Worm (Caenorhabditis elegans): Measurements from ENCODE around the gene Y54G2A.45.

Gene Y54G2A.45

ce11 chrIV:2853164-2853563, 47.5 kb downstream of the Y54G2A.45 start, which contains the start of gene Y54G2A.49:
Y54G2A.49 (minus strand) TSS chrIV:2853264.
- TF ChIP-seq ztf-4 (tag; optimal IDR thresholded peaks at IDR 0.05) = no peak
- TF ChIP-seq daf-12 (tag; optimal IDR thresholded peaks at IDR 0.05) = no peak
- TF ChIP-seq eor-1 (tag; optimal IDR thresholded peaks at IDR 0.05) = no peak
- TF ChIP-seq zag-1 (tag; optimal IDR thresholded peaks at IDR 0.05) = no peak
- TF ChIP-seq mml-1 (tag; optimal IDR thresholded peaks at IDR 0.05) = no peak
- no peak for TF ChIP-seq fkh-10 (GFP tag; optimal IDR thresholded peaks at IDR 0.05)
- no peak for TF ChIP-seq ama-1 (optimal IDR thresholded peaks at IDR 0.05)
- no peak for TF ChIP-seq skn-1 (tag; optimal IDR thresholded peaks at IDR 0.05)
- no peak for TF ChIP-seq ztf-11 (tag; optimal IDR thresholded peaks at IDR 0.05)
- no peak for TF ChIP-seq nhr-25 (tag; optimal IDR thresholded peaks at IDR 0.05)
- no peak for TF ChIP-seq lsy-12 (tag; optimal IDR thresholded peaks at IDR 0.05)
- TF ChIP-seq nhr-12 (tag; optimal IDR thresholded peaks at IDR 0.05) = no peak

DNA sequence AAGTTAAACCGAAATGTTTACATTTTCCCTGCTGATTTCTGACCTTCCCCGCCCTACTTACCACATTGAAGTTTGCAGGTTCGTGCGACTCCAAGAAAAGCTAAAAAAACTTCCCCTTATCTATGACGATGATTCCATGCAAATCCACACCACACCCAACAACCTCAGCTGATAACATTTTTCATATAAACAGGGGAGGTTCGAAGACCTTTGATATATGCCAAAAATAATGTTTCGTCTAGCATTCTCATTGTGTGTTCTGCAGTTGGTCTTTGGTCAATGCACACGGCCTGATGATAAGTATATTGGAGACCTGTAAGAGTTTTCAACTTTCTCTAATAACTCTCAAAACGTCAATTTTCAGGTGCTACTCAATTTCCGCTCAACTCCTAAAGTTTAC, 48.5 kb downstream of the Y54G2A.45 start:
- peak; percentile 67 for TF ChIP-seq pqm-1 (tag; optimal IDR thresholded peaks at IDR 0.05)
- TF ChIP-seq elt-2 (tag; optimal IDR thresholded peaks at IDR 0.05) = peak; percentile 83
- no peak for TF ChIP-seq nhr-77 (tag; optimal IDR thresholded peaks at IDR 0.05)
- no peak for TF ChIP-seq lsy-12 (tag; optimal IDR thresholded peaks at IDR 0.05)

ce11 chrIV:2855056-2855752, 49.5 kb downstream of the Y54G2A.45 start:
- TF ChIP-seq daf-12 (tag; optimal IDR thresholded peaks at IDR 0.05) = no peak
- no peak for TF ChIP-seq skn-1 (tag; optimal IDR thresholded peaks at IDR 0.05)
- TF ChIP-seq elt-2 (tag; optimal IDR thresholded peaks at IDR 0.05) = peak; percentile 93
- peak; percentile 12 for TF ChIP-seq jun-1 (tag; optimal IDR thresholded peaks at IDR 0.05)
- TF ChIP-seq pqm-1 (tag; optimal IDR thresholded peaks at IDR 0.05) = peak; percentile 95

All from whole organism, L3 larva.